Worm (Caenorhabditis elegans) whole organism, early embryonic: ENCODE measurements around the gene M28.9.

Experiments
- B0310.2 ChIP-seq: sonication (generic microtip); optimal IDR thresholded peaks from 2 replicates; lab custom pipeline; 2016; ENCODE audit warnings: mild to moderate bottlenecking, missing genetic modification characterization, missing compliant biosample characterization
- F13C5.2 ChIP-seq: sonication (generic microtip); optimal IDR thresholded peaks from 2 replicates; lab custom pipeline; 2017; ENCODE audit warnings: mild to moderate bottlenecking, missing genetic modification characterization, inconsistent platforms, missing compliant biosample characterization
- aly-1 ChIP-seq: sonication (generic microtip); optimal IDR thresholded peaks from 2 replicates; lab custom pipeline; 2016; ENCODE audit warnings: missing genetic modification characterization, missing compliant biosample characterization
- ama-1 ChIP-seq: fragments of 150-350 bp; optimal IDR thresholded peaks from 2 replicates; lab custom pipeline; 2014
- ceh-13 ChIP-seq: fragments of 200-800 bp; sonication (Bioruptor generic); optimal IDR thresholded peaks from 2 replicates; lab custom pipeline; 2018; ENCODE audit warnings: mild to moderate bottlenecking, missing genetic modification characterization, missing compliant biosample characterization
- ceh-36 ChIP-seq: sonication (generic microtip); optimal IDR thresholded peaks from 2 replicates; lab custom pipeline; 2016; ENCODE audit warnings: missing genetic modification characterization, inconsistent platforms, missing compliant biosample characterization
- ets-7 ChIP-seq: sonication (generic microtip); optimal IDR thresholded peaks from 2 replicates; lab custom pipeline; 2016; ENCODE audit warnings: missing genotype, missing genetic modification characterization, missing compliant biosample characterization
- flt-1 ChIP-seq: fragments of 200-800 bp; sonication (Bioruptor generic); IDR thresholded peaks from 2 replicates; pipeline ENCODE4 v1.3.6; 2022; ENCODE audit warnings: missing genetic modification characterization, missing compliant biosample characterization
- hmbx-1 ChIP-seq: sonication (generic microtip); optimal IDR thresholded peaks from 2 replicates; lab custom pipeline; 2016; ENCODE audit warnings: mild to moderate bottlenecking, missing genetic modification characterization, missing compliant biosample characterization
- hmg-4 ChIP-seq: fragments of 200-800 bp; sonication (Bioruptor generic); optimal IDR thresholded peaks from 2 replicates; lab custom pipeline; 2018; ENCODE audit warnings: mild to moderate bottlenecking, missing genetic modification characterization, missing compliant biosample characterization
- hnd-1 ChIP-seq: sonication (generic microtip); optimal IDR thresholded peaks from 2 replicates; lab custom pipeline; 2016; ENCODE audit warnings: missing genetic modification characterization, missing compliant biosample characterization
- pes-1 ChIP-seq: fragments of 200-800 bp; sonication (Bioruptor generic); IDR thresholded peaks from 2 replicates; pipeline ENCODE4 v1.3.6; 2022; ENCODE audit warnings: missing genetic modification reagents, missing genetic modification characterization, missing compliant biosample characterization
- scrt-1 ChIP-seq: fragments of 200-800 bp; sonication (Bioruptor generic); IDR thresholded peaks from 2 replicates; pipeline ENCODE4 v1.3.6; 2022; ENCODE audit warnings: missing genetic modification characterization, missing compliant biosample characterization
- sea-1 ChIP-seq: fragments of 200-800 bp; sonication (Bioruptor generic); conservative IDR thresholded peaks from 2 replicates; pipeline ENCODE4 v1.3.6; 2022; ENCODE audit warnings: missing genetic modification characterization, missing compliant biosample characterization
- tbx-11 ChIP-seq: fragments of 200-800 bp; sonication (Bioruptor generic); IDR thresholded peaks from 2 replicates; pipeline ENCODE4 v1.3.6; 2022; ENCODE audit warnings: missing genetic modification characterization, missing compliant biosample characterization
- tbx-37 ChIP-seq: fragments of 200-800 bp; sonication (Bioruptor generic); conservative IDR thresholded peaks from 2 replicates; pipeline ENCODE4 v1.3.6; 2022; ENCODE audit warnings: missing genetic modification reagents, missing genetic modification characterization, missing compliant biosample characterization
- tra-4 ChIP-seq: sonication (generic microtip); optimal IDR thresholded peaks from 2 replicates; lab custom pipeline; 2017; ENCODE audit warnings: missing genetic modification characterization, missing compliant biosample characterization

Gene M28.9

ce11 chrII:10639110-10639509 is at the start of gene M28.9:
Gene M28.9 (plus strand): TSS chrII:10639410.
- no peak for TF ChIP-seq ceh-13 (GFP tag; lab: Kevin White, UChicago)
- no peak for TF ChIP-seq pes-1 (GFP tag; lab: Robert Waterston, UW)
- TF ChIP-seq aly-1 (tag; lab: Kevin White, UChicago) = no peak
- no peak for TF ChIP-seq ceh-36 (tag; lab: Kevin White, UChicago)

ce11 chrII:10592452-10592851 is 46.8 kb upstream of the M28.9 start, which contains the start of gene crn-5:
Gene crn-5 (plus strand): TSS chrII:10592752.
- TF ChIP-seq tbx-11 (GFP tag; lab: Robert Waterston, UW) = no peak
- no peak for TF ChIP-seq flt-1 (GFP tag; lab: Robert Waterston, UW)
- TF ChIP-seq ceh-13 (GFP tag; lab: Kevin White, UChicago) = no peak
- TF ChIP-seq aly-1 (tag; lab: Kevin White, UChicago) = no peak
- no peak for TF ChIP-seq pes-1 (GFP tag; lab: Robert Waterston, UW)
- TF ChIP-seq ets-7 (tag; lab: Kevin White, UChicago) = no peak
- TF ChIP-seq B0310.2 (tag; lab: Kevin White, UChicago) = no peak
- TF ChIP-seq hmbx-1 (tag; lab: Kevin White, UChicago) = no peak
- no peak for TF ChIP-seq tbx-37 (GFP tag; lab: Robert Waterston, UW)
- TF ChIP-seq ceh-36 (tag; lab: Kevin White, UChicago) = no peak
- no peak for TF ChIP-seq sea-1 (GFP tag; lab: Robert Waterston, UW)

ce11 chrII:10594312-10594711 is 44.9 kb upstream of the M28.9 start:
- TF ChIP-seq B0310.2 (tag; lab: Kevin White, UChicago) (no peak), F13C5.2 (tag; lab: Kevin White, UChicago) (no peak), pes-1 (GFP tag; lab: Robert Waterston, UW) (no peak), aly-1 (tag; lab: Kevin White, UChicago) (no peak), ceh-36 (tag; lab: Kevin White, UChicago) (no peak), tbx-37 (GFP tag; lab: Robert Waterston, UW) (no peak), tra-4 (tag; lab: Kevin White, UChicago) (no peak), ama-1 (lab: Kevin White, UChicago) (no peak), hmbx-1 (tag; lab: Kevin White, UChicago) (no peak), sea-1 (GFP tag; lab: Robert Waterston, UW) (no peak)

DNA sequence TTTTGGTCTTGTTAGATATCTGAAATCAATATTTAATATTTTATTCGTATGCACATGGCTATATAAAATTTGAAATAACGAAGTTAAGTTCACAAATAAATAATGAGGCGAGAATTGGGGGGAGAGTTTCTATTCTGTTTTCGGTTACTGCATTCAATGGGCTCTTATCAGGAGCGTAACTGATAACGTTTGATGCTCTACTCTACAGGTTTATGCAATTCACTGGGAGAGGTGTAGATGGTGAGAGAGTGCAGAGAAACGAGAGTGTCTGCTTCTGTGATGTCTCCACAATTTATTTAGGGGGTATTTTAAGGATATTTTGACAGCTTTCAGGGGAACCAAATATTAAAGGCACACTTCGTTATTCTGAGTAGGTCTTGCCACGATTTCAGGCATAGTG is 44.5 kb upstream of the M28.9 start, which contains the start of gene C14A4.6:
TSS of gene C14A4.6 (minus strand) at position 19 of the 400 bp plus-strand sequence.
- TF ChIP-seq flt-1 (GFP tag; lab: Robert Waterston, UW) (no peak), tra-4 (tag; lab: Kevin White, UChicago) (no peak), hnd-1 (tag; lab: Kevin White, UChicago) (no peak), tbx-37 (GFP tag; lab: Robert Waterston, UW) (no peak), hmg-4 (GFP tag; lab: Kevin White, UChicago) (no peak), ceh-13 (GFP tag; lab: Kevin White, UChicago) (no peak), ama-1 (lab: Kevin White, UChicago) (no peak), pes-1 (GFP tag; lab: Robert Waterston, UW) (no peak), hmbx-1 (tag; lab: Kevin White, UChicago) (no peak)

DNA sequence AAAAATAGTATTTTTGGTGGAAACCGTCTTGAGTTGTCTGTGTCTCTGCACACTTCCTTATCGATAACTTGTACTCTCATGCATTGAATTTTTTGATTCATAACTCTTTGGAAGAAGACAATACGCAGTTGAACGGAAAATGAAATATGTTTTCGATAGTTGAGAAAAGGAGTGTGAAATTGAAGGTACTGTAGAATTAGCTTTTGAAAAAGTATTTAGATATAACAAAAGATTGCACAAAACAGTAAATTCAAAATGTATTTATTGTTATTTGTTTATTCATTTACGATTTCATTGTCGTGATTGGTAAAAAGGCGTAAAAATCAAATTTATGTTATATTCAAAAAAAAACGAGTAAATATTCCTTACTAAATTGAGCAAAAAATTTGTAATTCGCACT is 42.7 kb upstream of the M28.9 start, which contains the start of gene C14A4.7:
TSS of gene C14A4.7 (minus strand) at position 101 of the 400 bp plus-strand sequence.
- no peak for TF ChIP-seq tra-4 (tag; lab: Kevin White, UChicago)
- no peak for TF ChIP-seq sea-1 (GFP tag; lab: Robert Waterston, UW)
- TF ChIP-seq flt-1 (GFP tag; lab: Robert Waterston, UW) = no peak
- no peak for TF ChIP-seq ceh-13 (GFP tag; lab: Kevin White, UChicago)
- no peak for TF ChIP-seq aly-1 (tag; lab: Kevin White, UChicago)
- TF ChIP-seq hmg-4 (GFP tag; lab: Kevin White, UChicago) = no peak
- TF ChIP-seq ama-1 (lab: Kevin White, UChicago) = no peak
- no peak for TF ChIP-seq tbx-37 (GFP tag; lab: Robert Waterston, UW)
- no peak for TF ChIP-seq hnd-1 (tag; lab: Kevin White, UChicago)
- TF ChIP-seq scrt-1 (GFP tag; lab: Robert Waterston, UW) = no peak
- TF ChIP-seq hmbx-1 (tag; lab: Kevin White, UChicago) = no peak
- no peak for TF ChIP-seq ets-7 (tag; lab: Kevin White, UChicago)
- no peak for TF ChIP-seq ceh-36 (tag; lab: Kevin White, UChicago)

DNA sequence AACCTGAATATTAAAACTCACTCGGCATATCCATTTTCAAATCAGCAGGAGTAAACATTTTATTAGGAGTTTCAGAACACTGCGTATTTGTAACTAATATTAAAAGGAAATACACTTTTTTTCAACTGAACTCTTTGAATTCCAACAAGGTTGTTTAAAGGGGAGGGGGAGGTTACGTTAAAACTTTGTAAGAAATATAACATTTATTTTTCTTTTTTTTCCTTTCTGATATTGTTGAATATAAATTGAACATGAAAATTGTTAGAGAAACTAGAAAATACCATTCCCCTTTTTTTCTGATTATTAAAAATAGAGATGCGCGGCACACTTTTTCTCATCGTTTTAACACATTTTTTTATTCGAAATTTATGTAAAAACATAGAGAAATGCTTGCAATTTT is 41.2 kb upstream of the M28.9 start, which contains the start of gene C14A4.8:
TSS of gene C14A4.8 (minus strand) at position 101 of the 400 bp plus-strand sequence.
- TF ChIP-seq ceh-13 (GFP tag; lab: Kevin White, UChicago) = no peak
- no peak for TF ChIP-seq scrt-1 (GFP tag; lab: Robert Waterston, UW)
- TF ChIP-seq hnd-1 (tag; lab: Kevin White, UChicago) = no peak
- TF ChIP-seq hmbx-1 (tag; lab: Kevin White, UChicago) = no peak
- no peak for TF ChIP-seq aly-1 (tag; lab: Kevin White, UChicago)
- TF ChIP-seq tra-4 (tag; lab: Kevin White, UChicago) = no peak
- TF ChIP-seq sea-1 (GFP tag; lab: Robert Waterston, UW) = no peak
- no peak for TF ChIP-seq tbx-11 (GFP tag; lab: Robert Waterston, UW)
- TF ChIP-seq F13C5.2 (tag; lab: Kevin White, UChicago) = no peak
- no peak for TF ChIP-seq pes-1 (GFP tag; lab: Robert Waterston, UW)

DNA sequence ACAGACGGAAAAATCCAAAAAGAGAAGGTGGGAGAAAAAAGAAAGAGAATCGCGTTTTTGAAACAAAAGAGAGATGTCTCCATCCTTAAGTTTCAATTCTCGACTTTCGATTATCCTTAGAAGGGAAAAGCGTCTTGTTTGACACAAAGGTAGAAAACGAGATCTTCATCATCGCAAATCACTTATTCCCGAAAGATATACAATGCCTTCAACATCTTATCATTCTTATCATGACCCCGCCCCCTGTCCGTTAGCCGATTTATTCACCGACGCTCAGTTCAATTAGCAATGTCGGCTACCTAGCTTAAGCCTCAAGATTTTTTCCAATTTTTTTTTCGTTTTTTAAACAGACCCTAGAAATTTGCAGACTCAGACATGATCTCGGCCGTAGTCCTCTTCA is 40.2 kb upstream of the M28.9 start, which contains the start of gene C14A4.9:
TSS of gene C14A4.9 (plus strand) at position 368 of the 400 bp plus-strand sequence.
- TF ChIP-seq B0310.2 (tag; lab: Kevin White, UChicago) (no peak), scrt-1 (GFP tag; lab: Robert Waterston, UW) (no peak), ama-1 (lab: Kevin White, UChicago) (no peak), tbx-11 (GFP tag; lab: Robert Waterston, UW) (no peak), ets-7 (tag; lab: Kevin White, UChicago) (no peak), hmbx-1 (tag; lab: Kevin White, UChicago) (no peak), tbx-37 (GFP tag; lab: Robert Waterston, UW) (no peak), sea-1 (GFP tag; lab: Robert Waterston, UW) (no peak), pes-1 (GFP tag; lab: Robert Waterston, UW) (no peak), ceh-13 (GFP tag; lab: Kevin White, UChicago) (no peak), F13C5.2 (tag; lab: Kevin White, UChicago) (no peak), flt-1 (GFP tag; lab: Robert Waterston, UW) (no peak), hmg-4 (GFP tag; lab: Kevin White, UChicago) (no peak), tra-4 (tag; lab: Kevin White, UChicago) (no peak), hnd-1 (tag; lab: Kevin White, UChicago) (no peak), aly-1 (tag; lab: Kevin White, UChicago) (no peak), ceh-36 (tag; lab: Kevin White, UChicago) (no peak)
